Fruit fly (Drosophila melanogaster) whole organism, pupa: ENCODE data around the gene CG1542.

ENCODE experiments used
- CG10348 ChIP-seq: fragments of 200-800 bp; sonication (Bioruptor generic); IDR thresholded peaks from 2 replicates; pipeline ENCODE4 v1.3.6; 2022; ENCODE audit warnings: missing biosample characterization, missing genetic modification characterization
- CG9948 ChIP-seq: fragments of 200-800 bp; sonication (Bioruptor generic); optimal IDR thresholded peaks from 2 replicates; lab custom pipeline; 2018; ENCODE audit warnings: missing biosample characterization, mild to moderate bottlenecking, missing genetic modification characterization, moderate library complexity
- D1 ChIP-seq: fragments of 200-800 bp; sonication (Bioruptor generic); optimal IDR thresholded peaks from 2 replicates; lab custom pipeline; 2018; ENCODE audit warnings: missing biosample characterization, mild to moderate bottlenecking, missing genetic modification characterization, moderate library complexity
- gl ChIP-seq: fragments of 200-800 bp; sonication (Bioruptor generic); optimal IDR thresholded peaks from 2 replicates; lab custom pipeline; 2018; ENCODE audit warnings: missing biosample characterization, mild to moderate bottlenecking, missing genetic modification characterization

DNA sequence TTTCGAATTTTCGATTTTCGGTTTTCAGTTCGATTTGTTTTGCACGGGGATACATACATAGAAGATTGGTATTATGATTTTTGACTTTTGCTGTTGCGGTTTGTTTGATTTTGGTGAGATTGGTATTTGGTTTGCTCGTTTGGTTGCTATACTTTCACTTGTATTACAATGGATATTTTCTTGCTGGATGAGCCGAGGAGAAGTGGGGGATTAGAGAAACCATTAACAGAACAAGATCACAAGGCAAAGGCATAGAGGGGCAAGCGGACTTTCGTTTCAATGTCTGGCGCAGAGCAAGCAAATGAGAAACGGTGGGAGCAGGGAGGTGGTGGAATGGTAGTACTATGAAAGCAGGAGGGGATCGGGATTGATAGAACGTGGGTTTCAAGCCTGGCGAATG is 19.0 kb downstream of the CG1542 start, which contains the start of gene CG15563:
- TF ChIP-seq D1 (tag; lab: Kevin White, UChicago) (no peak), gl (tag; lab: Kevin White, UChicago) (no peak), CG9948 (no peak), CG10348 (GFP tag; lab: Robert Waterston, UW) (no peak)
